Worm (Caenorhabditis elegans): ENCODE data around the gene srx-32.
"Not testable (repeated sequence)": the region's sequence is repeated elsewhere in the genome, so short reads cannot be mapped to it uniquely, and the experiment has no call there.

DNA sequence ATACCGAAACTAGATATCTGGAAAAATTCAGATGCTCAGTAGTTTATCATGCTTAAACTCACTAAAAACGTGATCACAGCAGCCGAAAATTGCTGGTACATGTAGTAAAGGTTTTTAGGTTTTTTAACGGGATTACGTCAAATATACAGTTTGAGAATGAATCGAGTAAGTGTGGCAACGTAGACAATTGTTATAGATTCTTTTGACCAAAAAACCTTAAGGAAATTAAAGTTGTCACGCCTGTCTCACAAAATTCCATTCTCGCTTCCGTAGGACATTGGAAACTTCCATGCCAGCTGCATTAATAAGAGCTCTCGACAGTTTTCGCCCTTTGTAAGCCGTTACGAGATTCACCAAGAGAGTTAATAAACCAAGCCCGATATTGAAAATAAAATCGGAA lies 2.4 kb upstream of the srx-32 start, which contains the start of gene srx-31:
- TF ChIP-seq pha-4 (tag; optimal IDR thresholded peaks at IDR 0.05); unc-86 (tag; optimal IDR thresholded peaks at IDR 0.05); ama-1 (optimal IDR thresholded peaks at IDR 0.05); pat-9 (tag; optimal IDR thresholded peaks at IDR 0.05); tbx-2 (tag; optimal IDR thresholded peaks at IDR 0.05); fax-1 (tag; optimal IDR thresholded peaks at IDR 0.05); ceh-30 (tag; optimal IDR thresholded peaks at IDR 0.05); ceh-9 (tag; optimal IDR thresholded peaks at IDR 0.05); sox-4 (tag; optimal IDR thresholded peaks at IDR 0.05); nhr-11 (tag; optimal IDR thresholded peaks at IDR 0.05); Y22D7AL.16 (tag; optimal IDR thresholded peaks at IDR 0.05); madf-2 (tag; optimal IDR thresholded peaks at IDR 0.05); ceh-45 (GFP tag; IDR thresholded peaks at IDR 0.05): not testable (repeated sequence)
